Fruit fly (Drosophila melanogaster): ENCODE measurements around the gene Akap200.

DNA sequence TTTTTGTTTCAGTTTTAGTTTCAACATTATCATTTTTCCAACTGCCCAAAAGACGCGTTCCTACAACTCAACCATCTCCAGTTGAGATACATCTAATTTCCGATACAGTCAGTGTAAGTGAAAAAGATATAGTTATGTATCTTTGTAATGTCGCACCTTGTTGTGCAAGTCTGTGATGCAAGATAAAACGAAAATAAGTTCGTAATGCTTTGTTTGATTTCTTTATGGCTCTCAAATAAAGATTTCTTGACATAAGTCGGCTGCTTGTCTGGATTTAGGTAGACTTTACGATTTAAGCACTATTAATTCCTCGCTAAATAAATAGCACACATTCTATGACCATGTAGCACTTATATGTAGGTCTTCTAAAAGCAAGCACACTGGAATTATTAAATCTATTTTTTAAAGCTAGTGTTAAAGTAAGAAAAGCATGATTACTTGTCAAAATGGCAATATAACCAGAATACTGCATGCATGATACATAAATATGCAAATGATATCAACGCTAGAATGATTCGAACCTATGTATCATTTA, 30.4 kb upstream of the Akap200 start:
- TF ChIP-seq zen2 (GFP tag; IDR thresholded peaks at IDR 0.05; ENCODE audit: partially characterized antibody): no peak
- TF ChIP-seq al (GFP tag; IDR thresholded peaks at IDR 0.05): no peak
- TF ChIP-seq HmgZ (tag; optimal IDR thresholded peaks at IDR 0.05): no peak
- no peak for TF ChIP-seq fru (optimal IDR thresholded peaks at IDR 0.05)
- TF ChIP-seq CG10431 (GFP tag; optimal IDR thresholded peaks at IDR 0.05): no peak
- TF ChIP-seq hkb (optimal IDR thresholded peaks at IDR 0.05): no peak
- TF ChIP-seq hkb (GFP tag; IDR thresholded peaks at IDR 0.05): no peak
- TF ChIP-seq BEAF-32 (GFP tag; optimal IDR thresholded peaks at IDR 0.05): no peak
- TF ChIP-seq CG14965 (GFP tag; optimal IDR thresholded peaks at IDR 0.05; ENCODE audit: borderline replicate concordance): no peak
- no peak for TF ChIP-seq Adf1 (GFP tag; IDR thresholded peaks at IDR 0.05)
- no peak for TF ChIP-seq cwo (GFP tag; optimal IDR thresholded peaks at IDR 0.05)
- no peak for TF ChIP-seq TFAM (GFP tag; optimal IDR thresholded peaks at IDR 0.05)
- TF ChIP-seq CG11723 (GFP tag; optimal IDR thresholded peaks at IDR 0.05): no peak

All from whole organism, embryonic.